Fruit fly (Drosophila melanogaster) whole organism, embryonic: Measurements from ENCODE around the gene Prtl99C.
A peak's percentile ranks its signal among the peaks of the same experiment; 100 is the strongest.

Source experiments
- ATbp ChIP-seq: fragments of 200-800 bp; sonication (Bioruptor generic); optimal IDR thresholded peaks from 2 replicates; lab custom pipeline; 2017; ENCODE audit warnings: missing biosample characterization, mild to moderate bottlenecking, missing genetic modification characterization, missing genetic modification reagents
- Atf3 ChIP-seq: fragments of 200-800 bp; sonication (Bioruptor generic); optimal IDR thresholded peaks from 3 replicates; lab custom pipeline; 2016; ENCODE audit warnings: missing biosample characterization, missing genetic modification characterization
- CG10267 ChIP-seq: fragments of 200-800 bp; sonication (Bioruptor generic); optimal IDR thresholded peaks from 2 replicates; lab custom pipeline; 2018; ENCODE audit warnings: missing biosample characterization, mild to moderate bottlenecking, missing genetic modification characterization, moderate library complexity
- CG10565 ChIP-seq: fragments of 200-800 bp; sonication (Bioruptor generic); optimal IDR thresholded peaks from 3 replicates; lab custom pipeline; 2016; ENCODE audit warnings: missing biosample characterization, mild to moderate bottlenecking, missing genetic modification characterization
- CG11247 ChIP-seq: fragments of 200-800 bp; sonication (Bioruptor generic); IDR thresholded peaks from 2 replicates; pipeline ENCODE4 v1.3.6; 2022; ENCODE audit warnings: missing biosample characterization, missing genetic modification characterization
- CG11560 ChIP-seq: fragments of 200-800 bp; sonication (Bioruptor generic); IDR thresholded peaks from 3 replicates; pipeline ENCODE4 v1.3.6; 2022; ENCODE audit warnings: missing biosample characterization, missing genetic modification characterization
- CG12155 ChIP-seq: fragments of 200-800 bp; sonication (Bioruptor generic); optimal IDR thresholded peaks from 3 replicates; lab custom pipeline; 2016; ENCODE audit warnings: missing biosample characterization, missing genetic modification characterization
- CG13894 ChIP-seq: fragments of 200-800 bp; sonication (Bioruptor generic); optimal IDR thresholded peaks from 3 replicates; lab custom pipeline; 2018; ENCODE audit warnings: missing biosample characterization, mild to moderate bottlenecking, missing genetic modification characterization, moderate library complexity
- CG1647 ChIP-seq: fragments of 200-800 bp; sonication (Bioruptor generic); optimal IDR thresholded peaks from 3 replicates; lab custom pipeline; 2016; ENCODE audit warnings: missing biosample characterization, missing genetic modification characterization
- CG17186 ChIP-seq: fragments of 200-800 bp; sonication (Bioruptor generic); optimal IDR thresholded peaks from 3 replicates; lab custom pipeline; 2017; ENCODE audit warnings: missing biosample characterization, missing genetic modification reagents, missing genetic modification characterization
- CG18011 ChIP-seq: fragments of 200-800 bp; sonication (Bioruptor generic); optimal IDR thresholded peaks from 2 replicates; lab custom pipeline; 2017; ENCODE audit warnings: missing biosample characterization, missing genetic modification characterization, mild to moderate bottlenecking, moderate library complexity, missing genotype
- CG18262 ChIP-seq: fragments of 200-800 bp; optimal IDR thresholded peaks from 3 replicates; lab custom pipeline; 2019; ENCODE audit warnings: missing biosample characterization, mild to moderate bottlenecking, missing genetic modification characterization, moderate library complexity
- CG18619 ChIP-seq: fragments of 200-800 bp; sonication (Bioruptor generic); optimal IDR thresholded peaks from 3 replicates; lab custom pipeline; 2017; ENCODE audit warnings: missing biosample characterization, mild to moderate bottlenecking, missing genetic modification characterization
- CG2129 ChIP-seq: fragments of 200-800 bp; sonication (Bioruptor generic); IDR thresholded peaks from 2 replicates; pipeline ENCODE4 v1.3.6; 2022; ENCODE audit warnings: missing biosample characterization, missing genetic modification characterization; ENCODE audit not compliant: partially characterized antibody
- CG30431 ChIP-seq: fragments of 200-800 bp; sonication (Bioruptor generic); optimal IDR thresholded peaks from 2 replicates; lab custom pipeline; 2017; ENCODE audit warnings: missing biosample characterization, missing genetic modification characterization
- CG4328 ChIP-seq: fragments of 200-800 bp; sonication (Bioruptor generic); optimal IDR thresholded peaks from 3 replicates; lab custom pipeline; 2017; ENCODE audit warnings: missing biosample characterization, missing genetic modification reagents, missing genetic modification characterization
- CG7357 ChIP-seq: fragments of 200-800 bp; sonication (Bioruptor generic); IDR thresholded peaks from 3 replicates; pipeline ENCODE4 v1.3.6; 2022; ENCODE audit warnings: missing biosample characterization, missing genetic modification characterization
- CG8924 ChIP-seq: fragments of 200-800 bp; optimal IDR thresholded peaks from 3 replicates; lab custom pipeline; 2019; ENCODE audit warnings: missing biosample characterization, mild to moderate bottlenecking, missing genetic modification characterization, moderate library complexity
- CG8944 ChIP-seq: fragments of 200-800 bp; sonication (Bioruptor generic); optimal IDR thresholded peaks from 3 replicates; lab custom pipeline; 2016; ENCODE audit warnings: missing biosample characterization, missing genetic modification characterization
- CHES-1-like ChIP-seq: fragments of 200-800 bp; sonication (Bioruptor generic); optimal IDR thresholded peaks from 2 replicates; lab custom pipeline; 2016; ENCODE audit warnings: missing biosample characterization, missing genetic modification characterization
- Dfd ChIP-seq, 2 experiments: fragments of >200 bp; optimal IDR thresholded peaks; 2 replicates each; lab custom pipeline; 2017; ENCODE audit warnings: missing biosample characterization in 2 of 2, missing genetic modification characterization in 2 of 2
- Fer3 ChIP-seq: fragments of 200-800 bp; sonication (Bioruptor generic); optimal IDR thresholded peaks from 2 replicates; lab custom pipeline; 2018; ENCODE audit warnings: missing biosample characterization, mild to moderate bottlenecking, missing genetic modification characterization, moderate library complexity
- Hr51 ChIP-seq, 2 experiments: fragments of 200-800 bp; sonication (Bioruptor generic); optimal IDR thresholded peaks; 2 replicates in 1 of 2; 3 replicates in 1 of 2; lab custom pipeline; 2016 to 2018; ENCODE audit warnings: missing biosample characterization in 2 of 2, missing genetic modification characterization in 2 of 2, mild to moderate bottlenecking in 1 of 2, moderate library complexity in 1 of 2
- Hr78 ChIP-seq, 2 experiments: fragments of 200-800 bp in 1 of 2; fragments of >200 bp in 1 of 2; sonication (Bioruptor generic) in 1 of 2; optimal IDR thresholded peaks; 2 replicates each; lab custom pipeline; 2017 to 2019; ENCODE audit warnings: missing biosample characterization in 2 of 2, missing genetic modification characterization in 2 of 2, mild to moderate bottlenecking in 1 of 2, moderate library complexity in 1 of 2
- Myb ChIP-seq: fragments of 200-800 bp; sonication (Bioruptor generic); optimal IDR thresholded peaks from 2 replicates; lab custom pipeline; 2016; ENCODE audit warnings: missing biosample characterization, missing genetic modification characterization
- NK7.1 ChIP-seq: fragments of 200-800 bp; sonication (Bioruptor generic); optimal IDR thresholded peaks from 3 replicates; lab custom pipeline; 2016; ENCODE audit warnings: missing biosample characterization, missing genetic modification characterization
- Neu2 ChIP-seq: fragments of 200-800 bp; sonication (Bioruptor generic); optimal IDR thresholded peaks from 3 replicates; lab custom pipeline; 2016; ENCODE audit warnings: missing biosample characterization, missing genetic modification characterization, borderline replicate concordance
- Nf-YA ChIP-seq: fragments of 200-800 bp; sonication (Bioruptor generic); IDR thresholded peaks from 2 replicates; pipeline ENCODE4 v1.3.6; 2022; ENCODE audit warnings: missing biosample characterization, missing genetic modification characterization
- NfI ChIP-seq: fragments of 200-800 bp; sonication (Bioruptor generic); optimal IDR thresholded peaks from 3 replicates; lab custom pipeline; 2018; ENCODE audit warnings: missing biosample characterization, mild to moderate bottlenecking, missing genetic modification characterization, moderate library complexity
- Oaz ChIP-seq: fragments of 200-800 bp; sonication (Bioruptor generic); IDR thresholded peaks from 2 replicates; pipeline ENCODE4 v1.3.6; 2022; ENCODE audit warnings: missing biosample characterization, missing genetic modification characterization
- Sry-δ ChIP-seq: fragments of 200-800 bp; sonication (Bioruptor generic); optimal IDR thresholded peaks from 2 replicates; lab custom pipeline; 2016; ENCODE audit warnings: missing biosample characterization, missing genetic modification characterization
- Stat92E ChIP-seq, 3 experiments: fragments of >200 bp in 2 of 3; fragments of 200-800 bp in 1 of 3; sonication (Bioruptor generic) in 1 of 3; optimal IDR thresholded peaks; 2 replicates each; lab custom pipeline; 2017 to 2019; ENCODE audit warnings: missing biosample characterization in 3 of 3, missing genetic modification characterization in 3 of 3, mild to moderate bottlenecking in 1 of 3, moderate library complexity in 1 of 3
- Xrp1 ChIP-seq: fragments of 200-800 bp; sonication (Bioruptor generic); IDR thresholded peaks from 2 replicates; pipeline ENCODE4 v1.3.6; 2022; ENCODE audit warnings: missing biosample characterization, missing genetic modification characterization
- ara ChIP-seq: fragments of 200-800 bp; sonication (Bioruptor generic); IDR thresholded peaks from 2 replicates; pipeline ENCODE4 v1.3.6; 2022; ENCODE audit warnings: missing biosample characterization, missing genetic modification characterization
- bab2 ChIP-seq: fragments of 200-800 bp; sonication (Bioruptor generic); optimal IDR thresholded peaks from 2 replicates; lab custom pipeline; 2016; ENCODE audit warnings: missing biosample characterization, missing genetic modification characterization
- bowl ChIP-seq: fragments of 200-800 bp; sonication (Bioruptor generic); IDR thresholded peaks from 2 replicates; pipeline ENCODE4 v1.3.6; 2022; ENCODE audit warnings: missing biosample characterization, missing genetic modification characterization
- cad ChIP-seq: fragments of >200 bp; optimal IDR thresholded peaks from 2 replicates; lab custom pipeline; 2017; ENCODE audit warnings: missing biosample characterization, missing genetic modification characterization
- chn ChIP-seq: fragments of 200-800 bp; sonication (Bioruptor generic); optimal IDR thresholded peaks from 2 replicates; lab custom pipeline; 2016; ENCODE audit warnings: missing biosample characterization, missing genetic modification characterization
- cwo ChIP-seq: fragments of 200-800 bp; sonication (Bioruptor generic); optimal IDR thresholded peaks from 3 replicates; lab custom pipeline; 2017; ENCODE audit warnings: missing biosample characterization, missing genetic modification characterization, mild to moderate bottlenecking, moderate library complexity, missing genetic modification reagents
- ewg ChIP-seq: fragments of 200-800 bp; sonication (Bioruptor generic); optimal IDR thresholded peaks from 3 replicates; lab custom pipeline; 2017; ENCODE audit warnings: mild to moderate bottlenecking, missing biosample characterization, missing genetic modification reagents, missing genetic modification characterization
- gem ChIP-seq: fragments of 200-800 bp; sonication (Bioruptor generic); optimal IDR thresholded peaks from 2 replicates; lab custom pipeline; 2019; ENCODE audit warnings: missing biosample characterization, mild to moderate bottlenecking, missing genetic modification characterization, moderate library complexity
- gt ChIP-seq: fragments of 200-800 bp; sonication (Bioruptor generic); IDR thresholded peaks from 2 replicates; pipeline ENCODE4 v1.3.6; 2022; ENCODE audit warnings: missing biosample characterization, missing genetic modification characterization
- lola ChIP-seq, 3 experiments: fragments of >200 bp in 2 of 3; fragments of 200-800 bp in 1 of 3; sonication (Bioruptor generic) in 1 of 3; optimal IDR thresholded peaks; 2 replicates each; lab custom pipeline; 2017 to 2019; ENCODE audit warnings: missing biosample characterization in 3 of 3, missing genetic modification characterization in 3 of 3, mild to moderate bottlenecking in 1 of 3, moderate library complexity in 1 of 3
- nmo ChIP-seq: fragments of 200-800 bp; sonication (Bioruptor generic); optimal IDR thresholded peaks from 2 replicates; lab custom pipeline; 2018; ENCODE audit warnings: missing biosample characterization, mild to moderate bottlenecking, missing genetic modification characterization, moderate library complexity
- pros ChIP-seq: fragments of 200-800 bp; sonication (Bioruptor generic); optimal IDR thresholded peaks from 3 replicates; lab custom pipeline; 2019; ENCODE audit warnings: missing biosample characterization, mild to moderate bottlenecking, missing genetic modification characterization, moderate library complexity
- sd ChIP-seq: fragments of 200-800 bp; sonication (Bioruptor generic); optimal IDR thresholded peaks from 3 replicates; lab custom pipeline; 2018; ENCODE audit warnings: missing biosample characterization, mild to moderate bottlenecking, missing genetic modification characterization, moderate library complexity
- so ChIP-seq: fragments of 200-800 bp; sonication (Bioruptor generic); IDR thresholded peaks from 3 replicates; pipeline ENCODE4 v1.3.6; 2022; ENCODE audit warnings: missing biosample characterization, missing genetic modification characterization
- stc ChIP-seq: fragments of 200-800 bp; sonication (Bioruptor generic); IDR thresholded peaks from 2 replicates; pipeline ENCODE4 v1.3.6; 2022; ENCODE audit warnings: missing biosample characterization, missing genetic modification characterization

Prtl99C gene

DNA sequence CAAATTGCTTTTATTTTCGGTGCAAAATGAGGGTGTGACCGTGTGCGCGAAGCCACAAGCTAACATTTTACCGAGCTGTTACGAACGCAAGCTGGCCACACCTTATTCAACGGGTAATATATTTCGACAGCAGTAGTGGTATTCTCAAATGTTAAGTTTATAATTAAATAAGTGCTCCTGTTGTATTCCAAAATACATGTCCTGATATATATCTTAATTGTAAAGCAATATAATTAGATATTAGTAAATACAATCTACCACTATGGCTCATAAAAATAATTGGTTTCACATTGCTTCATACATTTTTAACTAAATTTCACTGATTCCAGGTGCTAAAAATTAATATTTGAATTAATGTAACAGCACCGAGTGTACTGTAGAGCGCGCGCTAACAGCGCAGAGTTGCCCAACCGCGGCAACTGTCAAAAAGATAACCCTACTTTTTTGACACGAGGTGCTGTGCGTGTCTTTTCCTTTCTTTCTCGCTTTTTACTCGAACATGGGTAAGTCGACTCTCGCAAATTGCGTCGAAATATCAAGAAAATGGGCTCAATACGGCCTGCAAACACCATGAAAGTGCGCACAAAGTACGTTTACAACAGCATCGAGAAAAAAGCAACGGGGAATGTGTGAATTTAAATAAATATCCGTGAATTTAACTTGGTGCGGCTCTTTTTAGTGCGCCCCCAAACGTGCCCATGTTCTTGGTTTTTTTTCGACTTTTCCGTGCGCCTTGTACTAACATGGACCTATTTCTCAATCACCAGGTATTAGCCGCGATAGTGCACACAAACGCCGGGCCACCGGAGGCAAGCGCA lies 25.9 kb downstream of the Prtl99C start, which contains the start of the genes CG15514 and RpS8 (continued):
- TF ChIP-seq Xrp1 (GFP tag; lab: Robert Waterston, UW) (peak; percentile 47; the same call in 1 of the 2 replicates), CG2129 (GFP tag; lab: Robert Waterston, UW) (no peak), ewg (peak; percentile 44), CG7357 (GFP tag; lab: Robert Waterston, UW) (no peak), bab2 (peak; percentile 13), CG18262 (peak; percentile 33), Atf3 (GFP tag; lab: Kevin White, UChicago) (no peak), CG13894 (tag; lab: Kevin White, UChicago) (peak; percentile 39), CG17186 (GFP tag; lab: Kevin White, UChicago) (peak; percentile 100), CG18619 (peak; percentile 72), pros (GFP tag; lab: Kevin White, UChicago) (no peak), CG12155 (GFP tag; lab: Kevin White, UChicago) (peak; percentile 19), bowl (GFP tag; lab: Robert Waterston, UW) (no peak), Sry-δ (GFP tag; lab: Kevin White, UChicago) (no peak), Oaz (0 out of 2 replicates have a peak, but pooled peaks have one; percentile 47), lola (GFP tag; optimal IDR thresholded peaks at IDR 0.05; lab: Kevin White, UChicago) (peak in 1 of 3 experiments; percentile 55), CG1647 (no peak), gem (tag; lab: Kevin White, UChicago) (no peak), Myb (GFP tag; lab: Kevin White, UChicago) (peak; percentile 27), Dfd (GFP tag; optimal IDR thresholded peaks at IDR 0.05; lab: Kevin White, UChicago) (no peak), CG11560 (tag; lab: Robert Waterston, UW) (no peak), CG8944 (GFP tag; lab: Kevin White, UChicago) (no peak), cad (GFP tag; lab: Kevin White, UChicago) (no peak), cwo (peak; percentile 33), CHES-1-like (GFP tag; lab: Kevin White, UChicago) (peak; percentile 39), ATbp (peak; percentile 45), Stat92E (GFP tag; optimal IDR thresholded peaks at IDR 0.05; lab: Kevin White, UChicago) (no peak), CG8924 (tag; lab: Kevin White, UChicago) (peak; percentile 81), sd (no peak), NfI (peak; percentile 74), stc (GFP tag; lab: Robert Waterston, UW) (no peak), nmo (GFP tag; lab: Kevin White, UChicago) (peak; percentile 77), CG4328 (peak; percentile 72), Hr51 (GFP tag; optimal IDR thresholded peaks at IDR 0.05; lab: Kevin White, UChicago) (no peak), CG30431 (GFP tag; lab: Kevin White, UChicago) (no peak), gt (GFP tag; lab: Robert Waterston, UW) (no peak), so (GFP tag; lab: Robert Waterston, UW) (peak; percentile 74), CG10565 (no peak), CG11247 (GFP tag; lab: Robert Waterston, UW) (0 out of 2 replicates have a peak, but pooled peaks have one; percentile 28), Nf-YA (GFP tag; lab: Robert Waterston, UW) (no peak), NK7.1 (peak; percentile 1), Fer3 (tag; lab: Kevin White, UChicago) (peak; percentile 41), CG10267 (tag; lab: Kevin White, UChicago) (peak; percentile 75), chn (no peak), CG18011 (no peak), Neu2 (GFP tag; lab: Kevin White, UChicago) (no peak), ara (GFP tag; lab: Robert Waterston, UW) (no peak; the same call in 1 of the 2 replicates), Hr78 (GFP tag; optimal IDR thresholded peaks at IDR 0.05; lab: Kevin White, UChicago) (no peak)
